Worm (Caenorhabditis elegans): Measurements from ENCODE around the gene dhs-31.

DNA sequence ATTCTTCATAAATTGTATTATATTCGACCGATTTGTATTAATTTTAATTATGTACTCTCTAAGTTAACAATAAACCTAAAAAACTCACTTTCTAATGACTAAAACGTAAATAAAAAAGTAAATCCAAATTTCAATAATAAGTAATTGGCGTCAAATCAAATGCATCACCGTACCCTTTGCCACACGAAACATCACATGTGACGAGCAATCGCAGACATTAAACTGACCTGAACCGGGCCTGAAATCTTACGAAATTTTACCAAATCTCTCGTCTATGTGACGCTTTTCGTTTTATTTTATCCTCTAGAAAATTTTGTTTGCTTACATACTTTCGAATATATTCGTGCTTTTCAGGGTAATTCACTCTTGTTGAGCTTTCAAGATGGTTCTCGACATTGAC, 37.3 kb downstream of the dhs-31 start, which contains the start of the genes C47E12.2 and sars-1:
- TF ChIP-seq pha-4 (GFP tag; IDR thresholded peaks at IDR 0.05): no peak
- no peak for TF ChIP-seq pha-4 (tag; optimal IDR thresholded peaks at IDR 0.05)
- TF ChIP-seq nhr-48 (tag; optimal IDR thresholded peaks at IDR 0.05): no peak
- TF ChIP-seq nhr-6 (tag; optimal IDR thresholded peaks at IDR 0.05): no peak
- no peak for TF ChIP-seq hlh-11 (tag; optimal IDR thresholded peaks at IDR 0.05)
- TF ChIP-seq lsy-2 (tag; optimal IDR thresholded peaks at IDR 0.05): peak in 1 of 2 experiments; percentile 90
- TF ChIP-seq jun-1 (tag; optimal IDR thresholded peaks at IDR 0.05): no peak
- no peak for TF ChIP-seq zag-1 (tag; optimal IDR thresholded peaks at IDR 0.05)
- TF ChIP-seq lir-3 (tag; optimal IDR thresholded peaks at IDR 0.05): no peak
- TF ChIP-seq ZK337.2 (GFP tag; IDR thresholded peaks at IDR 0.05): no peak
- no peak for TF ChIP-seq dve-1 (tag; optimal IDR thresholded peaks at IDR 0.05; ENCODE audit: insufficient read depth)
- no peak for TF ChIP-seq ceh-32 (tag; optimal IDR thresholded peaks at IDR 0.05; ENCODE audit: poor library complexity)
- TF ChIP-seq dpl-1 (GFP tag; optimal IDR thresholded peaks at IDR 0.05): no peak
- no peak for TF ChIP-seq nhr-10 (tag; optimal IDR thresholded peaks at IDR 0.05)

Measured in whole organism, L4 larva.